Fruit fly (Drosophila melanogaster): ENCODE measurements around the gene CG9030.

DNA sequence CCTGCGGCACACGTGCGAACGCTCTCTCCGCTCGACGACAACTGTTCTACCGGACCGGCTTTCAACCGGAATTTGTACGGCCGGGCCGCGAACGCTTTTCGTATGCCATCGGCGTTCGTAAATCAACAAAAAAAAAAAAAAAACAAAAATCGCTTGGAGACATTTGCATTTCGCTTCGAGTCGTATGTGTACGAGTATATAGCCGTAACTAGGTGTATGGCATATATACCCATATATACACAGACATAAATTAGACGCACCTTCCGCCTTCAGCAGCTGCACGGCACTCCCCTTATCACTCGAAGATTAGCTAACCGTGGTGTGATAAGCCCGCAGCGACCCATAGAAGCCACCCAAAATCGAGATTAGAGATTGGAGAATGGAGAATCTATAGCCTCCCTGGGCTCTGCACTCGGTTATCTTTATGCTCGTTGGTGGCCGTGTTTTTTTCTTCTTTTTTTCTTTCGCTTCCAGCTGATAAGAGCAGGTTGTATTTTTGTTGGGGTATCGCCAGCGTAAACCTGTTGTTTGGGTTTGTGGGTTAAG is 49.3 kb downstream of the CG9030 start, which contains the start of gene CG9512:
- no peak for TF ChIP-seq insv (optimal IDR thresholded peaks at IDR 0.05)
- no peak for TF ChIP-seq psq (optimal IDR thresholded peaks at IDR 0.05)
- no peak for TF ChIP-seq h (optimal IDR thresholded peaks at IDR 0.05)
- no peak for TF ChIP-seq Sin3A (optimal IDR thresholded peaks at IDR 0.05)
- TF ChIP-seq ttk (optimal IDR thresholded peaks at IDR 0.05): no peak
- TF ChIP-seq Myc (optimal IDR thresholded peaks at IDR 0.05): no peak

All from Kc167 (cell line).